Worm (Caenorhabditis elegans) whole organism, L1 larva: ENCODE measurements around the gene Y75B12B.3.

ENCODE experiments used
- C04F5.9 ChIP-seq: sonication (generic microtip); optimal IDR thresholded peaks from 2 replicates; lab custom pipeline; 2016; ENCODE audit warnings: missing genetic modification characterization, missing compliant biosample characterization
- C16A3.4 ChIP-seq: fragments of 150-350 bp; optimal IDR thresholded peaks from 2 replicates; lab custom pipeline; 2014; ENCODE audit warnings: missing biosample characterization, missing genetic modification characterization
- F16B12.6 ChIP-seq: fragments of 150-350 bp; optimal IDR thresholded peaks from 2 replicates; lab custom pipeline; 2014; ENCODE audit warnings: missing biosample characterization, missing genetic modification characterization
- alr-1 ChIP-seq: fragments of 200-800 bp; sonication (Bioruptor generic); optimal IDR thresholded peaks from 2 replicates; lab custom pipeline; 2018; ENCODE audit warnings: borderline replicate concordance, mild to moderate bottlenecking, missing genetic modification characterization, missing compliant biosample characterization
- aly-2 ChIP-seq: fragments of 150-350 bp; optimal IDR thresholded peaks from 2 replicates; lab custom pipeline; 2014; ENCODE audit warnings: missing biosample characterization, missing genetic modification characterization
- ama-1 ChIP-seq: fragments of 150-350 bp; optimal IDR thresholded peaks from 2 replicates; lab custom pipeline; 2014
- blmp-1 ChIP-seq: fragments of 150-350 bp; optimal IDR thresholded peaks from 2 replicates; lab custom pipeline; 2014; ENCODE audit warnings: missing biosample characterization, missing genetic modification characterization
- ceh-63 ChIP-seq: fragments of 200-800 bp; sonication (Bioruptor generic); optimal IDR thresholded peaks from 2 replicates; lab custom pipeline; 2018; ENCODE audit warnings: mild to moderate bottlenecking, missing genetic modification characterization, missing compliant biosample characterization
- ceh-8 ChIP-seq: fragments of 200-800 bp; sonication (Bioruptor generic); optimal IDR thresholded peaks from 2 replicates; lab custom pipeline; 2018; ENCODE audit warnings: mild to moderate bottlenecking, missing genetic modification characterization, moderate library complexity, missing compliant biosample characterization
- ceh-82 ChIP-seq, 3 experiments: fragments of 150-350 bp in 1 of 3; sonication (generic microtip) in 2 of 3; optimal IDR thresholded peaks; 2 replicates each; lab custom pipeline; 2014 to 2017; ENCODE audit warnings: missing biosample characterization in 3 of 3, missing genetic modification characterization in 3 of 3
- dpl-1 ChIP-seq, 3 experiments: fragments of 150-350 bp in 2 of 3; sonication (generic microtip) in 1 of 3; optimal IDR thresholded peaks; 2 replicates each; lab custom pipeline; 2014 to 2017; ENCODE audit warnings: missing biosample characterization in 3 of 3, missing genetic modification characterization in 3 of 3, missing genetic modification reagents in 3 of 3
- efl-1 ChIP-seq, 4 experiments: fragments of 150-350 bp; optimal IDR thresholded peaks in 3 of 4; peaks in 1 of 4; 1 replicate in 1 of 4; 2 replicates in 3 of 4; lab custom pipeline; 2014; ENCODE audit warnings: missing biosample characterization in 2 of 4, missing genetic modification characterization in 2 of 4, missing genetic modification reagents in 2 of 4
- efl-3 ChIP-seq: fragments of 200-800 bp; sonication (Bioruptor generic); optimal IDR thresholded peaks from 2 replicates; lab custom pipeline; 2018; ENCODE audit warnings: mild to moderate bottlenecking, missing genetic modification characterization, missing compliant biosample characterization
- egl-27 ChIP-seq, 2 experiments: fragments of 150-350 bp in 1 of 2; sonication (generic microtip); optimal IDR thresholded peaks; 3 replicates each; lab custom pipeline; 2017 to 2018; ENCODE audit warnings: missing biosample characterization in 2 of 2, missing genetic modification characterization in 2 of 2, missing genetic modification reagents in 2 of 2
- ets-5 ChIP-seq: fragments of 200-800 bp; sonication (Bioruptor generic); IDR thresholded peaks from 2 replicates; pipeline ENCODE4 v1.3.6; 2022; ENCODE audit warnings: missing genetic modification characterization, missing compliant biosample characterization
- fkh-10 ChIP-seq: sonication (generic microtip); optimal IDR thresholded peaks from 2 replicates; lab custom pipeline; 2017; ENCODE audit warnings: missing biosample characterization, missing genetic modification reagents, missing genetic modification characterization
- fkh-8 ChIP-seq: sonication (generic microtip); optimal IDR thresholded peaks from 2 replicates; lab custom pipeline; 2016; ENCODE audit warnings: mild to moderate bottlenecking, missing genetic modification characterization, missing compliant biosample characterization
- hlh-17 ChIP-seq: fragments of 200-800 bp; sonication (Bioruptor generic); optimal IDR thresholded peaks from 2 replicates; lab custom pipeline; 2018; ENCODE audit warnings: missing genetic modification characterization, mild to moderate bottlenecking, missing compliant biosample characterization, moderate library complexity, borderline replicate concordance
- irx-1 ChIP-seq: sonication (generic microtip); optimal IDR thresholded peaks from 2 replicates; lab custom pipeline; 2016; ENCODE audit warnings: missing genetic modification characterization, missing compliant biosample characterization
- jun-1 ChIP-seq: fragments of 150-350 bp; optimal IDR thresholded peaks from 2 replicates; lab custom pipeline; 2014; ENCODE audit warnings: missing biosample characterization, missing genetic modification reagents, missing genetic modification characterization
- lin-13 ChIP-seq: fragments of 150-350 bp; optimal IDR thresholded peaks from 2 replicates; lab custom pipeline; 2014; ENCODE audit warnings: missing biosample characterization, missing genetic modification reagents, missing genetic modification characterization
- lir-3 ChIP-seq: sonication (generic microtip); optimal IDR thresholded peaks from 2 replicates; lab custom pipeline; 2016; ENCODE audit warnings: mild to moderate bottlenecking, missing genetic modification characterization, moderate library complexity, missing compliant biosample characterization; ENCODE audit not compliant: poor library complexity
- mdl-1 ChIP-seq, 2 experiments: fragments of 150-350 bp; optimal IDR thresholded peaks; 2 replicates each; lab custom pipeline; 2014 to 2017; ENCODE audit warnings: missing biosample characterization in 2 of 2, missing genetic modification characterization in 2 of 2, inconsistent platforms in 1 of 2
- mef-2 ChIP-seq: fragments of 150-350 bp; optimal IDR thresholded peaks from 2 replicates; lab custom pipeline; 2014; ENCODE audit warnings: missing biosample characterization, missing genetic modification characterization
- nhr-85 ChIP-seq: sonication (generic microtip); peaks from one replicate; lab custom pipeline; 2016; ENCODE audit warnings: missing genetic modification characterization, inconsistent platforms, missing compliant biosample characterization
- nhr-90 ChIP-seq: sonication (generic microtip); optimal IDR thresholded peaks from 2 replicates; lab custom pipeline; 2016; ENCODE audit warnings: mild to moderate bottlenecking, missing genetic modification characterization, missing compliant biosample characterization; ENCODE audit not compliant: poor library complexity
- pag-3 ChIP-seq: sonication (generic microtip); optimal IDR thresholded peaks from 2 replicates; lab custom pipeline; 2017; ENCODE audit warnings: missing genetic modification characterization, mild to moderate bottlenecking, missing compliant biosample characterization, antibody characterized with exemption, borderline replicate concordance; ENCODE audit not compliant: insufficient read depth
- pax-3 ChIP-seq: fragments of 200-800 bp; sonication (Bioruptor generic); optimal IDR thresholded peaks from 2 replicates; lab custom pipeline; 2018; ENCODE audit warnings: mild to moderate bottlenecking, missing genetic modification characterization, moderate library complexity, missing compliant biosample characterization
- rnt-1 ChIP-seq: sonication (generic microtip); optimal IDR thresholded peaks from 2 replicates; lab custom pipeline; 2016; ENCODE audit warnings: mild to moderate bottlenecking, missing genetic modification characterization, moderate library complexity, missing compliant biosample characterization
- sox-4 ChIP-seq: sonication (generic microtip); optimal IDR thresholded peaks from 2 replicates; lab custom pipeline; 2016; ENCODE audit warnings: missing genetic modification characterization, missing compliant biosample characterization
- sptf-1 ChIP-seq: fragments of 150-350 bp; optimal IDR thresholded peaks from 2 replicates; lab custom pipeline; 2014; ENCODE audit warnings: missing biosample characterization, missing genetic modification characterization
- unc-30 ChIP-seq: sonication (generic microtip); optimal IDR thresholded peaks from 2 replicates; lab custom pipeline; 2017; ENCODE audit warnings: missing biosample characterization, missing genetic modification characterization
- unc-62 ChIP-seq: fragments of 150-350 bp; optimal IDR thresholded peaks from 2 replicates; lab custom pipeline; 2014; ENCODE audit warnings: missing biosample characterization, missing genetic modification reagents, missing genetic modification characterization
- unc-98 ChIP-seq: fragments of 200-800 bp; sonication (Bioruptor generic); IDR thresholded peaks from 2 replicates; pipeline ENCODE4 v1.3.6; 2022; ENCODE audit warnings: missing genetic modification characterization, missing compliant biosample characterization
- ztf-4 ChIP-seq: fragments of 150-350 bp; optimal IDR thresholded peaks from 2 replicates; lab custom pipeline; 2014; ENCODE audit warnings: missing biosample characterization, missing genetic modification characterization

Y75B12B.3 gene

ce11 chrV:15225650-15226049, 39.6 kb upstream of the Y75B12B.3 start, which contains the start of gene srw-14:
TSS of gene srw-14 (plus strand) at chrV:15225950.
- no peak for TF ChIP-seq pax-3 (tag; lab: Kevin White, UChicago)
- no peak for TF ChIP-seq rnt-1
- no peak for TF ChIP-seq efl-3
- TF ChIP-seq ceh-63 = no peak
- TF ChIP-seq sox-4 = no peak
- no peak for TF ChIP-seq egl-27 (tag; optimal IDR thresholded peaks at IDR 0.05; lab: Kevin White, UChicago)
- TF ChIP-seq irx-1 (tag; lab: Kevin White, UChicago) = no peak
- TF ChIP-seq unc-98 = no peak
- TF ChIP-seq C04F5.9 (tag; lab: Kevin White, UChicago) = no peak
- no peak for TF ChIP-seq ets-5 (GFP tag; lab: Robert Waterston, UW)
- TF ChIP-seq F16B12.6 (tag; lab: Kevin White, UChicago) = no peak
- no peak for TF ChIP-seq mdl-1 (tag; optimal IDR thresholded peaks at IDR 0.05; lab: Kevin White, UChicago)
- TF ChIP-seq unc-62 (GFP tag; lab: Kevin White, UChicago) = no peak
- no peak for TF ChIP-seq C16A3.4 (tag; lab: Kevin White, UChicago)
- no peak for TF ChIP-seq efl-1 (optimal IDR thresholded peaks at IDR 0.05; lab: Kevin White, UChicago)
- no peak for TF ChIP-seq efl-1 (GFP tag; optimal IDR thresholded peaks at IDR 0.05 in 1 of 2; lab: Kevin White, UChicago)
- TF ChIP-seq mef-2 (tag; lab: Kevin White, UChicago) = no peak

DNA sequence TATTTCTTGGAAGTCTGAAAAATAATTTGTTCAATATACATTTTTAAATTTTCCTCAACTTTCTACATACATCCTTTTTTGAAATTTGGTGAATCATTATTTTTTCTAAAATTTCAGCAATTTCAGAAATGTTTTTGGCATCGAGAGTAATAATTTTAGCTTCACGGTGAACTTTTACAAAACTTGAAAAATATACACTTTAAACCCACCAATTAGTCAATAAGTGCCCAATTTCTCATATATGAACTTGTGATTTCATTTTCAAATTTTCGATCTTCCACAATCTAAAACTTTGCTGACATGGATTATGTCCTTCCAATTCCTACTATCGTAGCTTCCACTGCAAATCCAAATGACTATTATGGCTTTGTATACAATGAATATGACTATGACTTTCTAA, 37.6 kb upstream of the Y75B12B.3 start, which contains the start of gene srw-24:
srw-24 (plus strand) TSS at position 301 of the 400 bp plus-strand sequence.
- TF ChIP-seq nhr-90 (tag; lab: Kevin White, UChicago) = no peak
- TF ChIP-seq dpl-1 (GFP tag; optimal IDR thresholded peaks at IDR 0.05; lab: Kevin White, UChicago) = no peak
- no peak for TF ChIP-seq ceh-8 (GFP tag; lab: Kevin White, UChicago)
- no peak for TF ChIP-seq C04F5.9 (tag; lab: Kevin White, UChicago)
- TF ChIP-seq C16A3.4 (tag; lab: Kevin White, UChicago) = no peak
- no peak for TF ChIP-seq alr-1
- no peak for TF ChIP-seq fkh-8
- no peak for TF ChIP-seq hlh-17
- no peak for TF ChIP-seq aly-2
- no peak for TF ChIP-seq lir-3 (tag; lab: Kevin White, UChicago)
- TF ChIP-seq blmp-1 (tag; lab: Kevin White, UChicago) = no peak
- no peak for TF ChIP-seq egl-27 (tag; optimal IDR thresholded peaks at IDR 0.05; lab: Kevin White, UChicago)
- no peak for TF ChIP-seq jun-1 (tag; lab: Kevin White, UChicago)
- no peak for TF ChIP-seq unc-62 (GFP tag; lab: Kevin White, UChicago)
- TF ChIP-seq nhr-85 = no peak
- no peak for TF ChIP-seq unc-30 (tag; lab: Kevin White, UChicago)

- TF ChIP-seq unc-98 = no peak
- TF ChIP-seq ceh-82 (tag; optimal IDR thresholded peaks at IDR 0.05; lab: Kevin White, UChicago) = no peak
These were observed 35.3 kb upstream of the Y75B12B.3 start, which contains the start of gene irld-25 for ce11 chrV:15221330-15221729. TSS of gene irld-25 (plus strand) at chrV:15221630.

ce11 chrV:15216705-15217104, 30.6 kb upstream of the Y75B12B.3 start, which contains the start of gene sri-25:
TSS of gene sri-25 (plus strand) at chrV:15217005.
- TF ChIP-seq sptf-1 (tag; lab: Kevin White, UChicago) = no peak
- no peak for TF ChIP-seq irx-1 (tag; lab: Kevin White, UChicago)
- TF ChIP-seq fkh-10 (GFP tag; lab: Kevin White, UChicago) = no peak
- TF ChIP-seq alr-1 = no peak
- no peak for TF ChIP-seq ama-1 (lab: Kevin White, UChicago)
- TF ChIP-seq lin-13 (GFP tag; lab: Kevin White, UChicago) = no peak
- no peak for TF ChIP-seq nhr-90 (tag; lab: Kevin White, UChicago)
- no peak for TF ChIP-seq pag-3 (tag; lab: Kevin White, UChicago)
- no peak for TF ChIP-seq ceh-82 (tag; optimal IDR thresholded peaks at IDR 0.05; lab: Kevin White, UChicago)
- no peak for TF ChIP-seq ztf-4 (tag; lab: Kevin White, UChicago)
- TF ChIP-seq, all 84 proteins: peak for 0
